Fruit fly (Drosophila melanogaster): ENCODE measurements around the gene pelo.
A peak's percentile ranks its signal among the peaks of the same experiment; 100 is the strongest.

pelo gene

dm6 chr2L:9729618-9730284 is 29.1 kb downstream of the pelo start, which contains the start of gene CG13116:
Gene CG13116, plus strand, starts transcription at chr2L:9729940.
- no peak for TF ChIP-seq Gug (GFP tag; IDR thresholded peaks at IDR 0.05)
- TF ChIP-seq svp (GFP tag) = peak; percentile 93
- peak; percentile 36 for TF ChIP-seq Eip78C (GFP tag)
- no peak for TF ChIP-seq fd59A (GFP tag; optimal IDR thresholded peaks at IDR 0.05)
- no peak for TF ChIP-seq CG4318 (GFP tag; optimal IDR thresholded peaks at IDR 0.05)
- TF ChIP-seq ss (GFP tag; optimal IDR thresholded peaks at IDR 0.05) = peak in 1 of 2 experiments; percentile 3

- TF ChIP-seq CG16779 (tag; optimal IDR thresholded peaks at IDR 0.05) (no peak), CG4318 (GFP tag; optimal IDR thresholded peaks at IDR 0.05) (no peak), CG11762 (GFP tag; optimal IDR thresholded peaks at IDR 0.05; ENCODE audit: insufficient read depth) (no peak), dsx (GFP tag; optimal IDR thresholded peaks at IDR 0.05; ENCODE audit: poor library complexity, severe bottlenecking) (no peak), Hr39 (GFP tag; optimal IDR thresholded peaks at IDR 0.05) (no peak), CG1621 (tag; optimal IDR thresholded peaks at IDR 0.05) (peak; percentile 3), svp (GFP tag) (peak; percentile 85)
Observed at dm6 chr2L:9731269-9731668, 30.7 kb downstream of the pelo start.

DNA sequence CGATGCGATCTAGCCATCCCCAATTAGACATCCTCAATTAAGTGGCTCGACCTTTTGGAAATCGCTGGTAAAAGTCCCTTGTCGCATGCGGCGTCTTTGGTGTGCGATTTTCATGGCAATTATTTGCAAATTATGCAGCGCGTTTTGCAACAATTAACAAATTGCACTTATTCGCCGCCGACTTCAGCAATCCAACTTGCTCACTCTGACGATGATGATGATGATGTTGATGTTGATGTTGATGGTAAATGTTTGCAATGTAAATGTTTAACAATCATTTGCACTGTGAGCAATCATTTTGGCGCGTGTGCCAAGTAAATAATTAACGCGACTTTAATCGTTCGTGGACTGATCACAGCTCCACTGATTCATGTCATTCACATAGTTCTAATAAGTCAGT is 33.5 kb downstream of the pelo start:
- TF ChIP-seq CG8319 (GFP tag; optimal IDR thresholded peaks at IDR 0.05) (no peak), Hr38 (GFP tag; optimal IDR thresholded peaks at IDR 0.05) (no peak), OdsH (GFP tag; optimal IDR thresholded peaks at IDR 0.05) (no peak), CG9139 (GFP tag; optimal IDR thresholded peaks at IDR 0.05) (no peak), vri (GFP tag; optimal IDR thresholded peaks at IDR 0.05) (no peak), Hr39 (GFP tag; optimal IDR thresholded peaks at IDR 0.05) (no peak), Met (GFP tag; optimal IDR thresholded peaks at IDR 0.05) (no peak), topi (GFP tag; optimal IDR thresholded peaks at IDR 0.05) (no peak), dsx (GFP tag; optimal IDR thresholded peaks at IDR 0.05; ENCODE audit: poor library complexity, severe bottlenecking) (no peak), CG6276 (GFP tag; optimal IDR thresholded peaks at IDR 0.05) (no peak), CG8119 (GFP tag; IDR thresholded peaks at IDR 0.05) (no peak), Sox15 (GFP tag; optimal IDR thresholded peaks at IDR 0.05) (no peak), CG7368 (GFP tag; optimal IDR thresholded peaks at IDR 0.05) (peak; percentile 37), Ets96B (tag; optimal IDR thresholded peaks at IDR 0.05) (no peak), fd59A (GFP tag; optimal IDR thresholded peaks at IDR 0.05) (no peak), CG34406 (GFP tag; optimal IDR thresholded peaks at IDR 0.05) (peak; percentile 38), Hr4 (GFP tag; optimal IDR thresholded peaks at IDR 0.05) (no peak), Gug (GFP tag; IDR thresholded peaks at IDR 0.05) (no peak), CG11762 (GFP tag; optimal IDR thresholded peaks at IDR 0.05; ENCODE audit: insufficient read depth) (no peak), CG15336 (GFP tag; IDR thresholded peaks at IDR 0.05) (no peak), esn (GFP tag; optimal IDR thresholded peaks at IDR 0.05) (no peak), CG6792 (GFP tag; optimal IDR thresholded peaks at IDR 0.05) (no peak), ss (GFP tag; optimal IDR thresholded peaks at IDR 0.05) (peak in 1 of 2 experiments; percentile 8), CG3919 (GFP tag; optimal IDR thresholded peaks at IDR 0.05) (peak; percentile 47), CG11294 (GFP tag; IDR thresholded peaks at IDR 0.05) (no peak), lz (GFP tag; optimal IDR thresholded peaks at IDR 0.05) (no peak), achi (GFP tag; optimal IDR thresholded peaks at IDR 0.05) (peak; percentile 15), Eip93F (GFP tag; optimal IDR thresholded peaks at IDR 0.05) (no peak), CG6854 (GFP tag; optimal IDR thresholded peaks at IDR 0.05) (peak; percentile 25), cyc (GFP tag; optimal IDR thresholded peaks at IDR 0.05) (no peak), Sox14 (GFP tag; optimal IDR thresholded peaks at IDR 0.05) (no peak), CG4318 (GFP tag; optimal IDR thresholded peaks at IDR 0.05) (no peak), Eip78C (GFP tag) (peak; percentile 77), pdm3 (GFP tag; optimal IDR thresholded peaks at IDR 0.05) (peak; percentile 19), CG8632 (GFP tag; optimal IDR thresholded peaks at IDR 0.05) (peak; percentile 21), Ets21C (GFP tag; optimal IDR thresholded peaks at IDR 0.05) (no peak), Smox (GFP tag; optimal IDR thresholded peaks at IDR 0.05) (no peak), CG11902 (GFP tag; optimal IDR thresholded peaks at IDR 0.05) (no peak), CG32006 (GFP tag; optimal IDR thresholded peaks at IDR 0.05) (no peak), CG6163 (GFP tag; IDR thresholded peaks at IDR 0.05) (peak; percentile 44; the same call in 1 of the 3 replicates), Eip75B (GFP tag; optimal IDR thresholded peaks at IDR 0.05) (no peak), Lpt (GFP tag; optimal IDR thresholded peaks at IDR 0.05) (no peak), fd85E (GFP tag; optimal IDR thresholded peaks at IDR 0.05) (no peak), svp (GFP tag) (no peak)
